Worm (Caenorhabditis elegans) whole organism, early embryonic: ENCODE measurements around the gene C54G10.1.

Experiments
- B0310.2 ChIP-seq: sonication (generic microtip); optimal IDR thresholded peaks from 2 replicates; lab custom pipeline; 2016; ENCODE audit warnings: mild to moderate bottlenecking, missing genetic modification characterization, missing compliant biosample characterization
- ama-1 ChIP-seq: fragments of 150-350 bp; optimal IDR thresholded peaks from 2 replicates; lab custom pipeline; 2014
- ets-7 ChIP-seq: sonication (generic microtip); optimal IDR thresholded peaks from 2 replicates; lab custom pipeline; 2016; ENCODE audit warnings: missing genotype, missing genetic modification characterization, missing compliant biosample characterization

ce11 chrV:14656970-14657369, 16.1 kb downstream of the C54G10.1 start:
- TF ChIP-seq B0310.2 (tag; lab: Kevin White, UChicago), result no peak
- TF ChIP-seq ama-1 (lab: Kevin White, UChicago), result no peak
- TF ChIP-seq ets-7 (tag; lab: Kevin White, UChicago), result no peak
